Worm (Caenorhabditis elegans) whole organism, L1 larva: ENCODE results near the gene cup-16.
A peak's percentile ranks its signal among the peaks of the same experiment; 100 is the strongest.

ENCODE experiments used
- C34B4.2 ChIP-seq: sonication (generic microtip); optimal IDR thresholded peaks from 2 replicates; lab custom pipeline; 2017; ENCODE audit warnings: mild to moderate bottlenecking, missing genetic modification characterization, missing compliant biosample characterization
- F16B12.6 ChIP-seq: fragments of 150-350 bp; optimal IDR thresholded peaks from 2 replicates; lab custom pipeline; 2014; ENCODE audit warnings: missing biosample characterization, missing genetic modification characterization
- aha-1 ChIP-seq: fragments of 150-350 bp; optimal IDR thresholded peaks from 2 replicates; lab custom pipeline; 2014; ENCODE audit warnings: missing biosample characterization, missing genetic modification characterization
- alr-1 ChIP-seq: fragments of 200-800 bp; sonication (Bioruptor generic); optimal IDR thresholded peaks from 2 replicates; lab custom pipeline; 2018; ENCODE audit warnings: borderline replicate concordance, mild to moderate bottlenecking, missing genetic modification characterization, missing compliant biosample characterization
- aly-2 ChIP-seq: fragments of 150-350 bp; optimal IDR thresholded peaks from 2 replicates; lab custom pipeline; 2014; ENCODE audit warnings: missing biosample characterization, missing genetic modification characterization
- blmp-1 ChIP-seq: fragments of 150-350 bp; optimal IDR thresholded peaks from 2 replicates; lab custom pipeline; 2014; ENCODE audit warnings: missing biosample characterization, missing genetic modification characterization
- ceh-8 ChIP-seq: fragments of 200-800 bp; sonication (Bioruptor generic); optimal IDR thresholded peaks from 2 replicates; lab custom pipeline; 2018; ENCODE audit warnings: mild to moderate bottlenecking, missing genetic modification characterization, moderate library complexity, missing compliant biosample characterization
- ceh-82 ChIP-seq, 3 experiments: fragments of 150-350 bp in 1 of 3; sonication (generic microtip) in 2 of 3; optimal IDR thresholded peaks; 2 replicates each; lab custom pipeline; 2014 to 2017; ENCODE audit warnings: missing biosample characterization in 3 of 3, missing genetic modification characterization in 3 of 3
- ceh-88 ChIP-seq: fragments of 200-800 bp; sonication (Bioruptor generic); IDR thresholded peaks from 2 replicates; pipeline ENCODE4 v1.3.6; 2022; ENCODE audit warnings: missing genetic modification characterization, missing compliant biosample characterization
- dpl-1 ChIP-seq, 3 experiments: fragments of 150-350 bp in 2 of 3; sonication (generic microtip) in 1 of 3; optimal IDR thresholded peaks; 2 replicates each; lab custom pipeline; 2014 to 2017; ENCODE audit warnings: missing biosample characterization in 3 of 3, missing genetic modification characterization in 3 of 3, missing genetic modification reagents in 3 of 3
- efl-1 ChIP-seq, 4 experiments: fragments of 150-350 bp; optimal IDR thresholded peaks in 3 of 4; peaks in 1 of 4; 1 replicate in 1 of 4; 2 replicates in 3 of 4; lab custom pipeline; 2014; ENCODE audit warnings: missing biosample characterization in 2 of 4, missing genetic modification characterization in 2 of 4, missing genetic modification reagents in 2 of 4
- efl-3 ChIP-seq: fragments of 200-800 bp; sonication (Bioruptor generic); optimal IDR thresholded peaks from 2 replicates; lab custom pipeline; 2018; ENCODE audit warnings: mild to moderate bottlenecking, missing genetic modification characterization, missing compliant biosample characterization
- egl-13 ChIP-seq: sonication (generic microtip); optimal IDR thresholded peaks from 2 replicates; lab custom pipeline; 2016; ENCODE audit warnings: missing genotype, missing genetic modification reagents, missing genetic modification characterization, missing compliant biosample characterization
- elt-2 ChIP-seq: sonication (generic microtip); optimal IDR thresholded peaks from 2 replicates; lab custom pipeline; 2016; ENCODE audit warnings: missing genetic modification characterization, mild to moderate bottlenecking, inconsistent platforms, missing compliant biosample characterization, missing genetic modification reagents
- ets-5 ChIP-seq: fragments of 200-800 bp; sonication (Bioruptor generic); IDR thresholded peaks from 2 replicates; pipeline ENCODE4 v1.3.6; 2022; ENCODE audit warnings: missing genetic modification characterization, missing compliant biosample characterization
- fkh-8 ChIP-seq: sonication (generic microtip); optimal IDR thresholded peaks from 2 replicates; lab custom pipeline; 2016; ENCODE audit warnings: mild to moderate bottlenecking, missing genetic modification characterization, missing compliant biosample characterization
- fos-1 ChIP-seq: fragments of 150-350 bp; optimal IDR thresholded peaks from 2 replicates; lab custom pipeline; 2014; ENCODE audit warnings: missing biosample characterization, missing genetic modification characterization
- hlh-17 ChIP-seq: fragments of 200-800 bp; sonication (Bioruptor generic); optimal IDR thresholded peaks from 2 replicates; lab custom pipeline; 2018; ENCODE audit warnings: missing genetic modification characterization, mild to moderate bottlenecking, missing compliant biosample characterization, moderate library complexity, borderline replicate concordance
- hlh-4 ChIP-seq: sonication (generic microtip); optimal IDR thresholded peaks from 2 replicates; lab custom pipeline; 2016; ENCODE audit warnings: mild to moderate bottlenecking, missing genetic modification characterization, missing compliant biosample characterization
- jun-1 ChIP-seq: fragments of 150-350 bp; optimal IDR thresholded peaks from 2 replicates; lab custom pipeline; 2014; ENCODE audit warnings: missing biosample characterization, missing genetic modification reagents, missing genetic modification characterization
- lin-13 ChIP-seq: fragments of 150-350 bp; optimal IDR thresholded peaks from 2 replicates; lab custom pipeline; 2014; ENCODE audit warnings: missing biosample characterization, missing genetic modification reagents, missing genetic modification characterization
- lin-14 ChIP-seq: fragments of 200-800 bp; sonication (Bioruptor generic); optimal IDR thresholded peaks from 2 replicates; lab custom pipeline; 2018; ENCODE audit warnings: mild to moderate bottlenecking, missing genetic modification characterization, moderate library complexity, missing compliant biosample characterization
- lin-35 ChIP-seq, 2 experiments: fragments of 150-350 bp; optimal IDR thresholded peaks; 2 replicates each; lab custom pipeline; 2014; ENCODE audit warnings: missing biosample characterization in 2 of 2, missing genetic modification characterization in 2 of 2, missing genetic modification reagents in 2 of 2
- lin-39 ChIP-seq: fragments of 150-350 bp; optimal IDR thresholded peaks from 2 replicates; lab custom pipeline; 2014; ENCODE audit warnings: missing biosample characterization, missing genetic modification reagents, missing genetic modification characterization
- lir-3 ChIP-seq: sonication (generic microtip); optimal IDR thresholded peaks from 2 replicates; lab custom pipeline; 2016; ENCODE audit warnings: mild to moderate bottlenecking, missing genetic modification characterization, moderate library complexity, missing compliant biosample characterization; ENCODE audit not compliant: poor library complexity
- lsy-2 ChIP-seq, 2 experiments: fragments of 150-350 bp; optimal IDR thresholded peaks; 2 replicates each; lab custom pipeline; 2014; ENCODE audit warnings: missing biosample characterization in 2 of 2, missing genetic modification characterization in 2 of 2
- mdl-1 ChIP-seq, 2 experiments: fragments of 150-350 bp; optimal IDR thresholded peaks; 2 replicates each; lab custom pipeline; 2014 to 2017; ENCODE audit warnings: missing biosample characterization in 2 of 2, missing genetic modification characterization in 2 of 2, inconsistent platforms in 1 of 2
- mef-2 ChIP-seq: fragments of 150-350 bp; optimal IDR thresholded peaks from 2 replicates; lab custom pipeline; 2014; ENCODE audit warnings: missing biosample characterization, missing genetic modification characterization
- mep-1 ChIP-seq: fragments of 150-350 bp; optimal IDR thresholded peaks from 2 replicates; lab custom pipeline; 2014; ENCODE audit warnings: missing biosample characterization, missing genetic modification characterization
- nhr-12 ChIP-seq: sonication (generic microtip); optimal IDR thresholded peaks from 2 replicates; lab custom pipeline; 2017; ENCODE audit warnings: missing biosample characterization, missing genetic modification characterization
- nhr-19 ChIP-seq: fragments of 200-800 bp; sonication (Bioruptor generic); conservative IDR thresholded peaks from 2 replicates; pipeline ENCODE4 v1.3.6; 2022; ENCODE audit warnings: missing genetic modification characterization, missing compliant biosample characterization
- nhr-28 ChIP-seq: fragments of 150-350 bp; optimal IDR thresholded peaks from 2 replicates; lab custom pipeline; 2014; ENCODE audit warnings: missing biosample characterization, missing genetic modification characterization
- nhr-71 ChIP-seq: sonication (generic microtip); optimal IDR thresholded peaks from 2 replicates; lab custom pipeline; 2016; ENCODE audit warnings: mild to moderate bottlenecking, missing genetic modification characterization, moderate library complexity, missing compliant biosample characterization
- nhr-76 ChIP-seq: sonication (generic microtip); optimal IDR thresholded peaks from 2 replicates; lab custom pipeline; 2017; ENCODE audit warnings: missing biosample characterization, missing genetic modification characterization
- nhr-84 ChIP-seq: sonication (generic microtip); optimal IDR thresholded peaks from 2 replicates; lab custom pipeline; 2017; ENCODE audit warnings: missing biosample characterization, missing genetic modification characterization
- nhr-85 ChIP-seq: sonication (generic microtip); peaks from one replicate; lab custom pipeline; 2016; ENCODE audit warnings: missing genetic modification characterization, inconsistent platforms, missing compliant biosample characterization
- pag-3 ChIP-seq: sonication (generic microtip); optimal IDR thresholded peaks from 2 replicates; lab custom pipeline; 2017; ENCODE audit warnings: missing genetic modification characterization, mild to moderate bottlenecking, missing compliant biosample characterization, antibody characterized with exemption, borderline replicate concordance; ENCODE audit not compliant: insufficient read depth
- pax-3 ChIP-seq: fragments of 200-800 bp; sonication (Bioruptor generic); optimal IDR thresholded peaks from 2 replicates; lab custom pipeline; 2018; ENCODE audit warnings: mild to moderate bottlenecking, missing genetic modification characterization, moderate library complexity, missing compliant biosample characterization
- pqm-1 ChIP-seq: sonication (generic microtip); optimal IDR thresholded peaks from 3 replicates; lab custom pipeline; 2017; ENCODE audit warnings: missing biosample characterization, missing genetic modification characterization
- rnt-1 ChIP-seq: sonication (generic microtip); optimal IDR thresholded peaks from 2 replicates; lab custom pipeline; 2016; ENCODE audit warnings: mild to moderate bottlenecking, missing genetic modification characterization, moderate library complexity, missing compliant biosample characterization
- skn-1 ChIP-seq: fragments of 150-350 bp; optimal IDR thresholded peaks from 2 replicates; lab custom pipeline; 2014; ENCODE audit warnings: missing biosample characterization, missing genetic modification characterization
- sptf-1 ChIP-seq: fragments of 150-350 bp; optimal IDR thresholded peaks from 2 replicates; lab custom pipeline; 2014; ENCODE audit warnings: missing biosample characterization, missing genetic modification characterization
- sup-37 ChIP-seq: fragments of 200-800 bp; sonication (Bioruptor generic); optimal IDR thresholded peaks from 2 replicates; lab custom pipeline; 2018; ENCODE audit warnings: mild to moderate bottlenecking, missing genetic modification characterization, missing compliant biosample characterization
- swsn-7 ChIP-seq: sonication (generic microtip); optimal IDR thresholded peaks from 2 replicates; lab custom pipeline; 2016; ENCODE audit warnings: missing genetic modification characterization, missing compliant biosample characterization
- tbx-2 ChIP-seq: sonication (generic microtip); optimal IDR thresholded peaks from 2 replicates; lab custom pipeline; 2016; ENCODE audit warnings: missing genetic modification characterization, missing compliant biosample characterization
- tlp-1 ChIP-seq: fragments of 150-350 bp; optimal IDR thresholded peaks from 2 replicates; lab custom pipeline; 2014; ENCODE audit warnings: missing biosample characterization, missing genetic modification characterization
- unc-62 ChIP-seq: fragments of 150-350 bp; optimal IDR thresholded peaks from 2 replicates; lab custom pipeline; 2014; ENCODE audit warnings: missing biosample characterization, missing genetic modification reagents, missing genetic modification characterization
- vab-15 ChIP-seq: sonication (generic microtip); optimal IDR thresholded peaks from 2 replicates; lab custom pipeline; 2017; ENCODE audit warnings: missing genotype, mild to moderate bottlenecking, missing genetic modification characterization, missing compliant biosample characterization
- xbp-1 ChIP-seq: sonication (generic microtip); optimal IDR thresholded peaks from 2 replicates; lab custom pipeline; 2016; ENCODE audit warnings: missing genetic modification characterization, missing compliant biosample characterization
- zag-1 ChIP-seq: fragments of 150-350 bp; optimal IDR thresholded peaks from 2 replicates; lab custom pipeline; 2014; ENCODE audit warnings: missing biosample characterization, missing genetic modification characterization
- zip-4 ChIP-seq: fragments of 200-800 bp; sonication (Bioruptor generic); optimal IDR thresholded peaks from 2 replicates; lab custom pipeline; 2018; ENCODE audit warnings: mild to moderate bottlenecking, missing genetic modification characterization, moderate library complexity, missing compliant biosample characterization

cup-16 gene

DNA sequence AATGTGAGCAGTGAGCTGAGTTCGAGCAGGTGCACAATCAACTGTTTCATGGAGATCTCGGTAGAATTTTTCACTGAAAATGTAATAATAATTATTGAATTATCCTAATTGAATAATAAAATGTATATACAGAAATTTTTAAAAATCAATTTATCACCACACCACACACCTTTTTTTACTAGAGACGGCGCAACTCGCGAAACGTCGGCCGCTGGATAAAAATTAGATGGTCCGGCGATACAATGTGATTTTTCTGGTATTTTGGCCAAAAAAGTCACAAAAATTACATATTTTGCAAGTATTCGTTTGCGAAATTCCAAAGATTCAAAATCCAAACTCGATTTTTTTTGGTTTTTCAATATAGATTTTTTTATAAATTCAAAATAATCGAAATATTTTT is 36.1 kb upstream of the cup-16 start:
- TF ChIP-seq mef-2 (no peak), lin-39 (no peak), efl-1 (optimal IDR thresholded peaks at IDR 0.05; lab: Kevin White, UChicago) (no peak), efl-1 (GFP tag; optimal IDR thresholded peaks at IDR 0.05 in 1 of 2; lab: Kevin White, UChicago) (peak in 1 of 2 experiments; percentile 79)

DNA sequence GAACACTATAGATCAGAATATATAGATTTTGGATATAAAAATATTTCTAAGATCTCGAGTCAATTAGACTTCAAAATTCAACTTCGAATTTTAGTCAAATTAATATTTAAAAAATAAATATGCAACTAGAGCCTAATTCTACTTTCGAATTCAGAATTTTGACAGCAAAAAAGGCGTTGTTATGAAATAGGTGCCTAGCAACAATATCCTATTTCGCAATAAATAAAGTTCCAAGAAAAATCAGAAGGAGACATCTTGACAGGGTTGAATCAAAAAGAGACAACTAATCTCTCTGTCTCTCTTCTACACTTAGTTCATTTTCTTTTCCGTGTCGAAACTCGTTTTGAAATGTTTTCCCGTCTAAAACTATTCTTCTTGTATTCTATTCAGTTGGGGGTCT is 31.6 kb upstream of the cup-16 start:
- TF ChIP-seq mep-1 (no peak), hlh-4 (tag; lab: Kevin White, UChicago) (no peak), dpl-1 (GFP tag; optimal IDR thresholded peaks at IDR 0.05; lab: Kevin White, UChicago) (no peak), zag-1 (tag; lab: Kevin White, UChicago) (no peak), nhr-28 (tag; lab: Kevin White, UChicago) (no peak), ceh-88 (no peak), alr-1 (tag; lab: Kevin White, UChicago) (no peak), unc-62 (no peak), efl-3 (GFP tag; lab: Kevin White, UChicago) (no peak), nhr-84 (tag; lab: Kevin White, UChicago) (no peak), lsy-2 (tag; optimal IDR thresholded peaks at IDR 0.05; lab: Kevin White, UChicago) (peak in 1 of 2 experiments; percentile 19), mdl-1 (tag; optimal IDR thresholded peaks at IDR 0.05; lab: Kevin White, UChicago) (no peak), pax-3 (no peak), fkh-8 (tag; lab: Kevin White, UChicago) (no peak), egl-13 (tag; lab: Kevin White, UChicago) (no peak), nhr-19 (GFP tag; lab: Robert Waterston, UW) (no peak), swsn-7 (tag; lab: Kevin White, UChicago) (no peak), elt-2 (tag; lab: Kevin White, UChicago) (no peak), jun-1 (no peak), C34B4.2 (tag; lab: Kevin White, UChicago) (no peak), pag-3 (tag; lab: Kevin White, UChicago) (no peak), rnt-1 (no peak), hlh-17 (GFP tag; lab: Kevin White, UChicago) (no peak), xbp-1 (no peak), ceh-8 (GFP tag; lab: Kevin White, UChicago) (no peak), nhr-76 (tag; lab: Kevin White, UChicago) (no peak), nhr-71 (tag; lab: Kevin White, UChicago) (peak; percentile 2), aly-2 (no peak), tbx-2 (tag; lab: Kevin White, UChicago) (no peak), tlp-1 (no peak), zip-4 (GFP tag; lab: Kevin White, UChicago) (peak; percentile 17), lir-3 (no peak), ceh-82 (tag; optimal IDR thresholded peaks at IDR 0.05; lab: Kevin White, UChicago) (no peak), efl-1 (optimal IDR thresholded peaks at IDR 0.05; lab: Kevin White, UChicago) (no peak), efl-1 (GFP tag; optimal IDR thresholded peaks at IDR 0.05 in 1 of 2; lab: Kevin White, UChicago) (no peak), lin-14 (GFP tag; lab: Kevin White, UChicago) (peak; percentile 41), sup-37 (GFP tag; lab: Kevin White, UChicago) (no peak), blmp-1 (peak; percentile 34), mef-2 (no peak), lin-13 (no peak), nhr-85 (no peak), skn-1 (peak; percentile 59), lin-35 (GFP tag; optimal IDR thresholded peaks at IDR 0.05; lab: Kevin White, UChicago) (no peak), nhr-12 (tag; lab: Kevin White, UChicago) (no peak), vab-15 (tag; lab: Kevin White, UChicago) (no peak), aha-1 (tag; lab: Kevin White, UChicago) (no peak), pqm-1 (no peak), ets-5 (GFP tag; lab: Robert Waterston, UW) (no peak), fos-1 (tag; lab: Kevin White, UChicago) (no peak), F16B12.6 (tag; lab: Kevin White, UChicago) (no peak), sptf-1 (no peak)
